Worm (Caenorhabditis elegans) whole organism, L2 larva: ENCODE results near the gene mfn-1.

Source experiments
- nhr-11 ChIP-seq: fragments of 150-350 bp; optimal IDR thresholded peaks from 2 replicates; lab custom pipeline; 2014; ENCODE audit warnings: missing biosample characterization, missing genetic modification characterization
- nhr-23 ChIP-seq: fragments of 150-350 bp; optimal IDR thresholded peaks from 2 replicates; lab custom pipeline; 2014; ENCODE audit warnings: missing biosample characterization, missing genetic modification reagents, missing genetic modification characterization
- snpc-4 ChIP-seq: fragments of 150-350 bp; optimal IDR thresholded peaks from 2 replicates; lab custom pipeline; 2014; ENCODE audit warnings: missing biosample characterization, missing genetic modification characterization

ce11 chrII:11485200-11485599 is 13.4 kb upstream of the mfn-1 start, which contains the start of gene twk-5:
- no peak for TF ChIP-seq nhr-23 (tag; lab: Kevin White, UChicago)
- TF ChIP-seq nhr-11 (tag; lab: Kevin White, UChicago): no peak
- TF ChIP-seq snpc-4: no peak
